Fruit fly (Drosophila melanogaster) whole organism, embryonic: ENCODE results near the gene Unr.

ENCODE experiments used
- ATbp ChIP-seq: fragments of 200-800 bp; sonication (Bioruptor generic); optimal IDR thresholded peaks from 2 replicates; lab custom pipeline; 2017; ENCODE audit warnings: missing biosample characterization, mild to moderate bottlenecking, missing genetic modification characterization, missing genetic modification reagents
- B-H2 ChIP-seq: fragments of 200-800 bp; sonication (Bioruptor generic); optimal IDR thresholded peaks from 2 replicates; lab custom pipeline; 2018; ENCODE audit warnings: missing biosample characterization, mild to moderate bottlenecking, missing genetic modification characterization
- BEAF-32 ChIP-seq: fragments of 200-800 bp; sonication (Bioruptor generic); optimal IDR thresholded peaks from 3 replicates; lab custom pipeline; 2017; ENCODE audit warnings: missing biosample characterization, missing genetic modification characterization, mild to moderate bottlenecking, moderate library complexity, missing genetic modification reagents
- CG10274 ChIP-seq: fragments of 200-800 bp; sonication (Bioruptor generic); optimal IDR thresholded peaks from 3 replicates; lab custom pipeline; 2017; ENCODE audit warnings: missing biosample characterization, mild to moderate bottlenecking, missing genetic modification characterization
- CG12744 ChIP-seq: fragments of 200-800 bp; sonication (Bioruptor generic); optimal IDR thresholded peaks from 2 replicates; lab custom pipeline; 2016; ENCODE audit warnings: missing biosample characterization, missing genetic modification characterization
- CG12942 ChIP-seq: fragments of 200-800 bp; sonication (Bioruptor generic); optimal IDR thresholded peaks from 3 replicates; lab custom pipeline; 2016; ENCODE audit warnings: missing biosample characterization, missing genetic modification characterization
- CG13287 ChIP-seq: fragments of 200-800 bp; sonication (Bioruptor generic); IDR thresholded peaks from 2 replicates; pipeline ENCODE4 v1.3.6; 2022; ENCODE audit warnings: missing biosample characterization, missing genetic modification characterization; ENCODE audit not compliant: partially characterized antibody
- CG13894 ChIP-seq: fragments of 200-800 bp; sonication (Bioruptor generic); optimal IDR thresholded peaks from 3 replicates; lab custom pipeline; 2018; ENCODE audit warnings: missing biosample characterization, mild to moderate bottlenecking, missing genetic modification characterization, moderate library complexity
- CG14050 ChIP-seq: fragments of 200-800 bp; sonication (Bioruptor generic); IDR thresholded peaks from 3 replicates; pipeline ENCODE4 v1.3.6; 2022; ENCODE audit warnings: missing biosample characterization, missing genetic modification characterization
- CG17802 ChIP-seq: fragments of 200-800 bp; sonication (Bioruptor generic); optimal IDR thresholded peaks from 2 replicates; lab custom pipeline; 2018; ENCODE audit warnings: missing biosample characterization, mild to moderate bottlenecking, missing genetic modification characterization, moderate library complexity
- CG2116 ChIP-seq: fragments of 200-800 bp; sonication (Bioruptor generic); optimal IDR thresholded peaks from 3 replicates; lab custom pipeline; 2018; ENCODE audit warnings: missing biosample characterization, mild to moderate bottlenecking, missing genetic modification characterization
- CG33213 ChIP-seq: fragments of 200-800 bp; sonication (Bioruptor generic); optimal IDR thresholded peaks from 3 replicates; lab custom pipeline; 2016; ENCODE audit warnings: missing biosample characterization, missing genetic modification characterization
- CG3407 ChIP-seq: fragments of 200-800 bp; sonication (Bioruptor generic); optimal IDR thresholded peaks from 2 replicates; lab custom pipeline; 2018; ENCODE audit warnings: missing biosample characterization, mild to moderate bottlenecking, missing genetic modification characterization
- CG34422 ChIP-seq: fragments of 200-800 bp; sonication (Bioruptor generic); IDR thresholded peaks from 3 replicates; pipeline ENCODE4 v1.3.6; 2022; ENCODE audit warnings: missing biosample characterization, missing genetic modification characterization
- CG43689 ChIP-seq: fragments of 200-800 bp; sonication (Bioruptor generic); IDR thresholded peaks from 2 replicates; pipeline ENCODE4 v1.3.6; 2022; ENCODE audit warnings: missing biosample characterization, missing genetic modification characterization
- CG4820 ChIP-seq: fragments of 200-800 bp; sonication (Bioruptor generic); optimal IDR thresholded peaks from 3 replicates; lab custom pipeline; 2016; ENCODE audit warnings: missing biosample characterization, missing genetic modification characterization
- CG5245 ChIP-seq: fragments of 200-800 bp; sonication (Bioruptor generic); optimal IDR thresholded peaks from 3 replicates; lab custom pipeline; 2016; ENCODE audit warnings: missing biosample characterization, missing genetic modification characterization
- CG6854 ChIP-seq: fragments of 200-800 bp; sonication (Bioruptor generic); optimal IDR thresholded peaks from 3 replicates; lab custom pipeline; 2017; ENCODE audit warnings: missing biosample characterization, mild to moderate bottlenecking, missing genetic modification characterization
- CG8765 ChIP-seq: fragments of 200-800 bp; sonication (Bioruptor generic); IDR thresholded peaks from 2 replicates; pipeline ENCODE4 v1.3.6; 2022; ENCODE audit warnings: missing biosample characterization, missing genetic modification characterization
- CG9215 ChIP-seq: fragments of 200-800 bp; sonication (Bioruptor generic); IDR thresholded peaks from 2 replicates; pipeline ENCODE4 v1.3.6; 2022; ENCODE audit warnings: missing biosample characterization, missing genetic modification characterization
- CG9727 ChIP-seq: fragments of 200-800 bp; sonication (Bioruptor generic); optimal IDR thresholded peaks from 3 replicates; lab custom pipeline; 2017; ENCODE audit warnings: missing biosample characterization, mild to moderate bottlenecking, missing genetic modification characterization
- CG9817 ChIP-seq: fragments of 200-800 bp; sonication (Bioruptor generic); optimal IDR thresholded peaks from 2 replicates; lab custom pipeline; 2018; ENCODE audit warnings: missing biosample characterization, mild to moderate bottlenecking, missing genetic modification characterization, moderate library complexity
- CG9932 ChIP-seq: fragments of 200-800 bp; sonication (Bioruptor generic); IDR thresholded peaks from 2 replicates; pipeline ENCODE4 v1.3.6; 2022; ENCODE audit warnings: missing biosample characterization, missing genetic modification characterization
- CHES-1-like ChIP-seq: fragments of 200-800 bp; sonication (Bioruptor generic); optimal IDR thresholded peaks from 2 replicates; lab custom pipeline; 2016; ENCODE audit warnings: missing biosample characterization, missing genetic modification characterization
- CkIIα-i1 ChIP-seq: fragments of 200-800 bp; sonication (Bioruptor generic); IDR thresholded peaks from 2 replicates; pipeline ENCODE4 v1.3.6; 2022; ENCODE audit warnings: missing biosample characterization, missing genetic modification characterization
- D19B ChIP-seq: fragments of 200-800 bp; sonication (Bioruptor generic); optimal IDR thresholded peaks from 2 replicates; lab custom pipeline; 2017; ENCODE audit warnings: missing biosample characterization, mild to moderate bottlenecking, missing genetic modification characterization
- Dll ChIP-seq: fragments of 200-800 bp; sonication (Bioruptor generic); IDR thresholded peaks from 4 replicates; pipeline ENCODE4 v1.3.6; 2022; ENCODE audit warnings: missing biosample characterization, missing genetic modification characterization; ENCODE audit not compliant: partially characterized antibody
- E2f2 ChIP-seq: fragments of 200-800 bp; sonication (Bioruptor generic); IDR thresholded peaks from 2 replicates; pipeline ENCODE4 v1.3.6; 2022; ENCODE audit warnings: missing biosample characterization, missing genetic modification characterization
- Ets97D ChIP-seq: fragments of 200-800 bp; sonication (Bioruptor generic); optimal IDR thresholded peaks from 3 replicates; lab custom pipeline; 2016; ENCODE audit warnings: missing biosample characterization, missing genetic modification characterization
- Gug ChIP-seq: fragments of 200-800 bp; sonication (Bioruptor generic); IDR thresholded peaks from 4 replicates; pipeline ENCODE4 v1.3.6; 2022; ENCODE audit warnings: missing biosample characterization, missing genetic modification characterization
- HmgD ChIP-seq: fragments of 200-800 bp; sonication (Bioruptor generic); optimal IDR thresholded peaks from 3 replicates; lab custom pipeline; 2016; ENCODE audit warnings: missing biosample characterization, missing genetic modification characterization
- MBD-R2 ChIP-seq: fragments of 200-800 bp; sonication (Bioruptor generic); IDR thresholded peaks from 2 replicates; pipeline ENCODE4 v1.3.6; 2022; ENCODE audit warnings: missing biosample characterization, missing genetic modification characterization
- Poxn ChIP-seq: fragments of 200-800 bp; sonication (Bioruptor generic); IDR thresholded peaks from 2 replicates; pipeline ENCODE4 v1.3.6; 2022; ENCODE audit warnings: missing biosample characterization, missing genetic modification characterization
- Scr ChIP-seq: fragments of 200-800 bp; sonication (Bioruptor generic); IDR thresholded peaks from 2 replicates; pipeline ENCODE4 v1.3.6; 2022; ENCODE audit warnings: missing biosample characterization, missing genetic modification characterization; ENCODE audit not compliant: partially characterized antibody
- Xbp1 ChIP-seq: fragments of 200-800 bp; sonication (Bioruptor generic); optimal IDR thresholded peaks from 3 replicates; lab custom pipeline; 2016; ENCODE audit warnings: missing biosample characterization, mild to moderate bottlenecking, missing genetic modification characterization
- bab2 ChIP-seq: fragments of 200-800 bp; sonication (Bioruptor generic); optimal IDR thresholded peaks from 2 replicates; lab custom pipeline; 2016; ENCODE audit warnings: missing biosample characterization, missing genetic modification characterization
- bsh ChIP-seq, 2 experiments: fragments of 200-800 bp; sonication (Bioruptor generic); optimal IDR thresholded peaks; 2 replicates each; lab custom pipeline; 2017 to 2018; ENCODE audit warnings: mild to moderate bottlenecking in 2 of 2, missing biosample characterization in 2 of 2, missing genetic modification characterization in 2 of 2, moderate library complexity in 1 of 2
- chn ChIP-seq: fragments of 200-800 bp; sonication (Bioruptor generic); optimal IDR thresholded peaks from 2 replicates; lab custom pipeline; 2016; ENCODE audit warnings: missing biosample characterization, missing genetic modification characterization
- dimm ChIP-seq: fragments of 200-800 bp; sonication (Bioruptor generic); IDR thresholded peaks from 2 replicates; pipeline ENCODE4 v1.3.6; 2022; ENCODE audit warnings: missing biosample characterization, missing genetic modification characterization
- gro ChIP-seq: fragments of 200-800 bp; sonication (Bioruptor generic); optimal IDR thresholded peaks from 2 replicates; lab custom pipeline; 2016; ENCODE audit warnings: missing biosample characterization, missing genetic modification characterization
- ham ChIP-seq: fragments of 200-800 bp; sonication (Bioruptor generic); IDR thresholded peaks from 2 replicates; pipeline ENCODE4 v1.3.6; 2022; ENCODE audit warnings: missing biosample characterization, missing genetic modification characterization
- lilli ChIP-seq: fragments of 200-800 bp; sonication (Bioruptor generic); optimal IDR thresholded peaks from 3 replicates; lab custom pipeline; 2016; ENCODE audit warnings: missing biosample characterization, missing genetic modification characterization
- nau ChIP-seq: fragments of 200-800 bp; sonication (Bioruptor generic); optimal IDR thresholded peaks from 3 replicates; lab custom pipeline; 2017; ENCODE audit warnings: missing biosample characterization, mild to moderate bottlenecking, missing genetic modification characterization, missing genetic modification reagents
- p53 ChIP-seq: fragments of 200-800 bp; sonication (Bioruptor generic); optimal IDR thresholded peaks from 2 replicates; lab custom pipeline; 2016; ENCODE audit warnings: missing biosample characterization, missing genetic modification characterization
- pnt ChIP-seq: fragments of 200-800 bp; sonication (Bioruptor generic); optimal IDR thresholded peaks from 3 replicates; lab custom pipeline; 2016; ENCODE audit warnings: missing biosample characterization, missing genetic modification characterization
- psq ChIP-seq: fragments of 200-800 bp; sonication (Bioruptor generic); optimal IDR thresholded peaks from 2 replicates; lab custom pipeline; 2017; ENCODE audit warnings: missing biosample characterization, missing genetic modification characterization
- pum ChIP-seq: fragments of 200-800 bp; sonication (Bioruptor generic); optimal IDR thresholded peaks from 2 replicates; lab custom pipeline; 2016; ENCODE audit warnings: missing biosample characterization, missing genetic modification characterization
- schlank ChIP-seq: fragments of 200-800 bp; sonication (Bioruptor generic); optimal IDR thresholded peaks from 2 replicates; lab custom pipeline; 2018; ENCODE audit warnings: missing biosample characterization, mild to moderate bottlenecking, missing genetic modification characterization
- unpg ChIP-seq: fragments of 200-800 bp; sonication (Bioruptor generic); optimal IDR thresholded peaks from 3 replicates; lab custom pipeline; 2018; ENCODE audit warnings: missing biosample characterization, mild to moderate bottlenecking, missing genetic modification characterization, moderate library complexity

Unr gene

DNA sequence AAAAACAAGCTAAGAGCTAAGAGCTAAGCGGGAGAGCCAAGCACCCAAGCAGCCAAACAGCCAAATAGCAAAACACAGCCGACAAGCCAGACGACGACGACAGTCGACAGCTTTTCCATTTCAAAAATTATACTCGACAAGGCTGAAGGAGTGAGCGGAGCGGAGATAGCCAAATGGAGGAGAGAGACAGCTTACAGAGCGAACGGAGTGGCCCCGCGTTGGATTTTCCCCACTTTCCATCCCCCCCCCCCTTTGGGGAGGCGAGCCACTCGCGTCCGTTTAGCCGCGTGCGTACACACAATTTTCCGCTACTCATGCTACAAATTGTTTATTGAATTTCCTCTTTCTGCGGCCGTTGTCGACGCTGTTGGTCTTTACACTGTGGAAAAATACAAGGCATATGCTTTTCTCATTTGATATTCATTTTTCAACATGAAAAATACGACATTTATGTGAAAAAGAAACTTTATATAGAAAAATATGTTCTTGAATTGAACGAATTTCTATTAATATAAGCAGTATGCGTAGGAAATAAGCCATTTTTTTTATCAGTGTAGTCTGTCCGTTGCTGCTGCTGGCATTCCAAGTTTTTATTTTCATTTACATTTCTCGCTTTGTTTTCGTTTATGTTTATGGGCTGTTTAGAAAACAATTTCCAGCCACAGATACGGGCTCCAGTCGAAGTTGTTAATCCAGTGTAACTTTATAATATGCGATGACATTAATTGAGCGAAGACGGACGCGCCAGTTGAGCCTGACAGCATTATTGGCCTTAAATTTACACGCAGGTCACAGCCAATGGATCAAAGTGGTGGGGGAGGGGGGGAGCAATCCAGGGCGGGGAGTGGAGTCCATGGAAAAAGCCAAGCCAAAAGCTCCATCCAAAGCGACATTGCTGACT is 15.9 kb upstream of the Unr start (continued):
- TF ChIP-seq CG9932 (GFP tag; lab: Robert Waterston, UW) = peak; percentile 96
- peak; percentile 97 for TF ChIP-seq CG6854 (GFP tag; lab: Kevin White, UChicago)
- TF ChIP-seq B-H2 (GFP tag; lab: Kevin White, UChicago) = peak; percentile 90
- TF ChIP-seq gro (GFP tag; lab: Kevin White, UChicago) = peak; percentile 97
- TF ChIP-seq psq = peak; percentile 96
- TF ChIP-seq pnt (GFP tag; lab: Kevin White, UChicago) = peak; percentile 97
- TF ChIP-seq CG43689 (GFP tag; lab: Robert Waterston, UW) = peak; percentile 95
- peak; percentile 88 for TF ChIP-seq CG2116 (GFP tag; lab: Kevin White, UChicago)
- peak; percentile 98 for TF ChIP-seq CG9817 (tag; lab: Kevin White, UChicago)
- TF ChIP-seq bab2 (GFP tag; lab: Kevin White, UChicago) = peak; percentile 98
- peak; percentile 97 for TF ChIP-seq chn
- peak; percentile 99 for TF ChIP-seq ATbp (GFP tag; lab: Kevin White, UChicago)
- peak; percentile 99 for TF ChIP-seq Xbp1 (GFP tag; lab: Kevin White, UChicago)
- peak; percentile 98 for TF ChIP-seq CG12942 (GFP tag; lab: Kevin White, UChicago)
- peak; percentile 94 for TF ChIP-seq p53
- peak; percentile 96 for TF ChIP-seq CG12744 (GFP tag; lab: Kevin White, UChicago)
- peak; percentile 98 for TF ChIP-seq lilli (GFP tag; lab: Kevin White, UChicago)
- TF ChIP-seq CG4820 (GFP tag; lab: Kevin White, UChicago) = peak; percentile 98
- TF ChIP-seq HmgD = peak; percentile 95
- peak; percentile 90 for TF ChIP-seq CG8765
- TF ChIP-seq ham (GFP tag; lab: Robert Waterston, UW) = peak; percentile 89
- peak; percentile 92 for TF ChIP-seq CG9215 (GFP tag; lab: Robert Waterston, UW)
- 0 out of 4 replicates have a peak, but pooled peaks have one; percentile 11 for TF ChIP-seq Dll (GFP tag; lab: Robert Waterston, UW)
- TF ChIP-seq CG13894 = peak; percentile 92
- no peak for TF ChIP-seq CG13287 (GFP tag; lab: Robert Waterston, UW)
- peak; percentile 85 for TF ChIP-seq E2f2 (GFP tag; lab: Robert Waterston, UW)
- TF ChIP-seq schlank (tag; lab: Kevin White, UChicago) = peak; percentile 92
- peak; percentile 98 for TF ChIP-seq CG5245 (GFP tag; lab: Kevin White, UChicago)
- peak; percentile 92 for TF ChIP-seq Poxn (GFP tag; lab: Robert Waterston, UW)
- TF ChIP-seq CG10274 (GFP tag; lab: Kevin White, UChicago) = peak; percentile 87
- TF ChIP-seq CG14050 (GFP tag; lab: Robert Waterston, UW) = peak; percentile 97
- TF ChIP-seq Ets97D (GFP tag; lab: Kevin White, UChicago) = peak; percentile 93
- TF ChIP-seq bsh (GFP tag; optimal IDR thresholded peaks at IDR 0.05; lab: Kevin White, UChicago) = peak; percentile 82 to 100
- peak; percentile 98 for TF ChIP-seq CG34422 (GFP tag; lab: Robert Waterston, UW)
- TF ChIP-seq pum (GFP tag; lab: Kevin White, UChicago) = peak; percentile 98
- TF ChIP-seq MBD-R2 (GFP tag; lab: Robert Waterston, UW) = peak; percentile 92
- TF ChIP-seq Scr (GFP tag; lab: Robert Waterston, UW) = no peak
- TF ChIP-seq dimm = peak; percentile 93
- TF ChIP-seq BEAF-32 (GFP tag; lab: Kevin White, UChicago) = peak; percentile 10
- peak; percentile 99 for TF ChIP-seq CG9727 (GFP tag; lab: Kevin White, UChicago)
- peak; percentile 88 for TF ChIP-seq D19B (GFP tag; lab: Kevin White, UChicago)
- TF ChIP-seq nau = peak; percentile 98
- peak; percentile 99 for TF ChIP-seq unpg
- TF ChIP-seq CG17802 (tag; lab: Kevin White, UChicago) = peak; percentile 89
- peak; percentile 96 for TF ChIP-seq CHES-1-like (GFP tag; lab: Kevin White, UChicago)
- TF ChIP-seq CG33213 (GFP tag; lab: Kevin White, UChicago) = peak; percentile 97
- peak; percentile 91 for TF ChIP-seq CkIIα-i1 (GFP tag; lab: Robert Waterston, UW)
- peak; percentile 98 for TF ChIP-seq Gug
- TF ChIP-seq CG3407 (GFP tag; lab: Kevin White, UChicago) = peak; percentile 98
